Fruit fly (Drosophila melanogaster) whole organism, embryonic: Measurements from ENCODE around the gene CG15353.

ENCODE experiments used
- Atf-2 ChIP-seq: fragments of 200-800 bp; sonication (Bioruptor generic); optimal IDR thresholded peaks from 2 replicates; lab custom pipeline; 2016; ENCODE audit warnings: missing biosample characterization, missing genetic modification characterization
- Atf6 ChIP-seq: fragments of 200-800 bp; sonication (Bioruptor generic); IDR thresholded peaks from 2 replicates; pipeline ENCODE4 v1.3.6; 2022; ENCODE audit warnings: missing biosample characterization, missing genetic modification characterization
- BEAF-32 ChIP-seq: fragments of 200-800 bp; sonication (Bioruptor generic); optimal IDR thresholded peaks from 3 replicates; lab custom pipeline; 2017; ENCODE audit warnings: missing biosample characterization, missing genetic modification characterization, mild to moderate bottlenecking, moderate library complexity, missing genetic modification reagents
- CG10274 ChIP-seq: fragments of 200-800 bp; sonication (Bioruptor generic); optimal IDR thresholded peaks from 3 replicates; lab custom pipeline; 2017; ENCODE audit warnings: missing biosample characterization, mild to moderate bottlenecking, missing genetic modification characterization
- CG12299 ChIP-seq: fragments of 200-800 bp; sonication (Bioruptor generic); optimal IDR thresholded peaks from 2 replicates; lab custom pipeline; 2018; ENCODE audit warnings: missing biosample characterization, mild to moderate bottlenecking, missing genetic modification characterization
- CG13424 ChIP-seq: fragments of 200-800 bp; sonication (Bioruptor generic); optimal IDR thresholded peaks from 2 replicates; lab custom pipeline; 2019; ENCODE audit warnings: missing biosample characterization, mild to moderate bottlenecking, missing genetic modification characterization, moderate library complexity
- CG14710 ChIP-seq: fragments of 200-800 bp; sonication (Bioruptor generic); optimal IDR thresholded peaks from 3 replicates; lab custom pipeline; 2019; ENCODE audit warnings: missing biosample characterization, mild to moderate bottlenecking, missing genetic modification characterization, moderate library complexity
- CG1529 ChIP-seq: fragments of 200-800 bp; sonication (Bioruptor generic); optimal IDR thresholded peaks from 3 replicates; lab custom pipeline; 2018; ENCODE audit warnings: missing biosample characterization, missing genetic modification characterization
- CG1603 ChIP-seq: fragments of 200-800 bp; sonication (Bioruptor generic); optimal IDR thresholded peaks from 2 replicates; lab custom pipeline; 2019; ENCODE audit warnings: missing biosample characterization, mild to moderate bottlenecking, missing genetic modification characterization, moderate library complexity
- CG16813 ChIP-seq: fragments of 200-800 bp; sonication (Bioruptor generic); IDR thresholded peaks from 3 replicates; pipeline ENCODE4 v1.3.6; 2022; ENCODE audit warnings: missing biosample characterization, missing genetic modification characterization; ENCODE audit not compliant: partially characterized antibody
- CG1792 ChIP-seq: fragments of 200-800 bp; sonication (Bioruptor generic); optimal IDR thresholded peaks from 2 replicates; lab custom pipeline; 2016; ENCODE audit warnings: missing biosample characterization, missing genetic modification characterization
- CG2116 ChIP-seq: fragments of 200-800 bp; sonication (Bioruptor generic); optimal IDR thresholded peaks from 3 replicates; lab custom pipeline; 2018; ENCODE audit warnings: missing biosample characterization, mild to moderate bottlenecking, missing genetic modification characterization
- CG2129 ChIP-seq: fragments of 200-800 bp; sonication (Bioruptor generic); IDR thresholded peaks from 2 replicates; pipeline ENCODE4 v1.3.6; 2022; ENCODE audit warnings: missing biosample characterization, missing genetic modification characterization; ENCODE audit not compliant: partially characterized antibody
- CG2678 ChIP-seq: fragments of 200-800 bp; sonication (Bioruptor generic); optimal IDR thresholded peaks from 3 replicates; lab custom pipeline; 2019; ENCODE audit warnings: missing biosample characterization, mild to moderate bottlenecking, missing genetic modification characterization, moderate library complexity
- CG32532 ChIP-seq: fragments of 200-800 bp; sonication (Bioruptor generic); IDR thresholded peaks from 2 replicates; pipeline ENCODE4 v1.3.6; 2022; ENCODE audit warnings: missing biosample characterization, missing genetic modification characterization
- CG34224 ChIP-seq: fragments of 200-800 bp; sonication (Bioruptor generic); IDR thresholded peaks from 3 replicates; pipeline ENCODE4 v1.3.6; 2022; ENCODE audit warnings: missing biosample characterization, missing genetic modification characterization; ENCODE audit not compliant: partially characterized antibody
- CG4328 ChIP-seq: fragments of 200-800 bp; sonication (Bioruptor generic); optimal IDR thresholded peaks from 3 replicates; lab custom pipeline; 2017; ENCODE audit warnings: missing biosample characterization, missing genetic modification reagents, missing genetic modification characterization
- CG5180 ChIP-seq: fragments of 200-800 bp; sonication (Bioruptor generic); optimal IDR thresholded peaks from 3 replicates; lab custom pipeline; 2017; ENCODE audit warnings: missing biosample characterization, missing genetic modification characterization, mild to moderate bottlenecking, moderate library complexity, missing genetic modification reagents
- CG5953 ChIP-seq: fragments of 200-800 bp; sonication (Bioruptor generic); IDR thresholded peaks from 2 replicates; pipeline ENCODE4 v1.3.6; 2022; ENCODE audit warnings: missing biosample characterization, missing genetic modification characterization
- CG7987 ChIP-seq: fragments of 200-800 bp; sonication (Bioruptor generic); optimal IDR thresholded peaks from 2 replicates; lab custom pipeline; 2018; ENCODE audit warnings: missing biosample characterization, mild to moderate bottlenecking, missing genetic modification characterization, moderate library complexity
- CG8359 ChIP-seq: fragments of 200-800 bp; sonication (Bioruptor generic); optimal IDR thresholded peaks from 2 replicates; lab custom pipeline; 2017; ENCODE audit warnings: missing biosample characterization, mild to moderate bottlenecking, missing genetic modification characterization, borderline replicate concordance
- CG9797 ChIP-seq: fragments of 200-800 bp; sonication (Bioruptor generic); optimal IDR thresholded peaks from 3 replicates; lab custom pipeline; 2018; ENCODE audit warnings: missing biosample characterization, mild to moderate bottlenecking, missing genetic modification characterization
- Chrac-16 ChIP-seq: fragments of 200-800 bp; sonication (Bioruptor generic); optimal IDR thresholded peaks from 3 replicates; lab custom pipeline; 2016; ENCODE audit warnings: missing biosample characterization, missing genetic modification characterization
- D19A ChIP-seq: fragments of 200-800 bp; optimal IDR thresholded peaks from 3 replicates; lab custom pipeline; 2019; ENCODE audit warnings: missing biosample characterization, mild to moderate bottlenecking, missing genetic modification characterization, moderate library complexity
- Dip2 ChIP-seq: fragments of 200-800 bp; sonication (Bioruptor generic); IDR thresholded peaks from 2 replicates; pipeline ENCODE4 v1.3.6; 2022; ENCODE audit warnings: missing biosample characterization, missing genetic modification characterization
- Dref ChIP-seq: fragments of 200-800 bp; sonication (Bioruptor generic); IDR thresholded peaks from 2 replicates; pipeline ENCODE4 v1.3.6; 2022; ENCODE audit warnings: missing biosample characterization, missing genetic modification characterization
- E2f2 ChIP-seq: fragments of 200-800 bp; sonication (Bioruptor generic); IDR thresholded peaks from 2 replicates; pipeline ENCODE4 v1.3.6; 2022; ENCODE audit warnings: missing biosample characterization, missing genetic modification characterization
- Eip74EF ChIP-seq, 2 experiments: fragments of 200-800 bp in 1 of 2; fragments of >200 bp in 1 of 2; sonication (Bioruptor generic) in 1 of 2; optimal IDR thresholded peaks; 2 replicates each; lab custom pipeline; 2017 to 2019; ENCODE audit warnings: missing biosample characterization in 2 of 2, missing genetic modification characterization in 2 of 2, mild to moderate bottlenecking in 1 of 2, moderate library complexity in 1 of 2
- Ets97D ChIP-seq: fragments of 200-800 bp; sonication (Bioruptor generic); optimal IDR thresholded peaks from 3 replicates; lab custom pipeline; 2016; ENCODE audit warnings: missing biosample characterization, missing genetic modification characterization
- Jarid2 ChIP-seq: fragments of 200-800 bp; sonication (Bioruptor generic); optimal IDR thresholded peaks from 3 replicates; lab custom pipeline; 2017; ENCODE audit warnings: mild to moderate bottlenecking, missing biosample characterization, missing genetic modification reagents, missing genetic modification characterization
- MESR4 ChIP-seq: fragments of 200-800 bp; sonication (Bioruptor generic); optimal IDR thresholded peaks from 2 replicates; lab custom pipeline; 2018; ENCODE audit warnings: missing biosample characterization, mild to moderate bottlenecking, missing genetic modification characterization, moderate library complexity
- Myb ChIP-seq: fragments of 200-800 bp; sonication (Bioruptor generic); optimal IDR thresholded peaks from 2 replicates; lab custom pipeline; 2016; ENCODE audit warnings: missing biosample characterization, missing genetic modification characterization
- Sox102F ChIP-seq: fragments of 200-800 bp; sonication (Bioruptor generic); optimal IDR thresholded peaks from 2 replicates; lab custom pipeline; 2018; ENCODE audit warnings: missing biosample characterization, mild to moderate bottlenecking, missing genetic modification characterization, moderate library complexity
- TFAM ChIP-seq: fragments of 200-800 bp; sonication (Bioruptor generic); optimal IDR thresholded peaks from 2 replicates; lab custom pipeline; 2017; ENCODE audit warnings: missing biosample characterization, missing genetic modification characterization, inconsistent platforms
- ase ChIP-seq: fragments of 200-800 bp; sonication (Bioruptor generic); IDR thresholded peaks from 3 replicates; pipeline ENCODE4 v1.3.6; 2022; ENCODE audit warnings: missing biosample characterization, missing genetic modification characterization
- bbx ChIP-seq: fragments of 200-800 bp; sonication (Bioruptor generic); IDR thresholded peaks from 2 replicates; pipeline ENCODE4 v1.3.6; 2022; ENCODE audit warnings: missing biosample characterization, missing genetic modification characterization; ENCODE audit not compliant: partially characterized antibody
- br ChIP-seq: fragments of >200 bp; optimal IDR thresholded peaks from 2 replicates; lab custom pipeline; 2017
- bsh ChIP-seq, 2 experiments: fragments of 200-800 bp; sonication (Bioruptor generic); optimal IDR thresholded peaks; 2 replicates each; lab custom pipeline; 2017 to 2018; ENCODE audit warnings: mild to moderate bottlenecking in 2 of 2, missing biosample characterization in 2 of 2, missing genetic modification characterization in 2 of 2, moderate library complexity in 1 of 2
- crp ChIP-seq, 2 experiments: fragments of 200-800 bp; sonication (Bioruptor generic); optimal IDR thresholded peaks; 2 replicates in 1 of 2; 3 replicates in 1 of 2; lab custom pipeline; 2017; ENCODE audit warnings: missing biosample characterization in 2 of 2, missing genetic modification characterization in 2 of 2, mild to moderate bottlenecking in 1 of 2, moderate library complexity in 1 of 2
- dm ChIP-seq: fragments of 200-800 bp; sonication (Bioruptor generic); optimal IDR thresholded peaks from 3 replicates; lab custom pipeline; 2016; ENCODE audit warnings: missing biosample characterization, missing genetic modification characterization
- dpn ChIP-seq, 2 experiments: fragments of 200-800 bp; sonication (Bioruptor generic); optimal IDR thresholded peaks; 3 replicates each; lab custom pipeline; 2016; ENCODE audit warnings: missing biosample characterization in 2 of 2, missing genetic modification characterization in 2 of 2
- fd64A ChIP-seq: fragments of 200-800 bp; sonication (Bioruptor generic); optimal IDR thresholded peaks from 3 replicates; lab custom pipeline; 2018; ENCODE audit warnings: missing biosample characterization, mild to moderate bottlenecking, missing genetic modification characterization
- nau ChIP-seq: fragments of 200-800 bp; sonication (Bioruptor generic); optimal IDR thresholded peaks from 3 replicates; lab custom pipeline; 2017; ENCODE audit warnings: missing biosample characterization, mild to moderate bottlenecking, missing genetic modification characterization, missing genetic modification reagents
- pita ChIP-seq: fragments of 200-800 bp; sonication (Bioruptor generic); optimal IDR thresholded peaks from 2 replicates; lab custom pipeline; 2017; ENCODE audit warnings: missing biosample characterization, mild to moderate bottlenecking, missing genetic modification characterization
- stwl ChIP-seq: fragments of 200-800 bp; sonication (Bioruptor generic); optimal IDR thresholded peaks from 3 replicates; lab custom pipeline; 2018; ENCODE audit warnings: missing biosample characterization, mild to moderate bottlenecking, missing genetic modification characterization, moderate library complexity
- wdn ChIP-seq: fragments of 200-800 bp; sonication (Bioruptor generic); IDR thresholded peaks from 2 replicates; pipeline ENCODE4 v1.3.6; 2022; ENCODE audit warnings: missing biosample characterization, missing genetic modification characterization

Gene CG15353

dm6 chr2L:2007093-2007492 is at the start of gene CG15353:
CG15353 (minus strand) TSS chr2L:2007193.
- TF ChIP-seq Dref (GFP tag; lab: Robert Waterston, UW) (0 out of 2 replicates have a peak, but pooled peaks have one; percentile 22), CG12299 (no peak)

dm6 chr2L:2054289-2054688 is 47.3 kb upstream of the CG15353 start, which contains the start of gene Or22c:
Or22c (plus strand) TSS chr2L:2054589.
- TF ChIP-seq Atf-2 (GFP tag; lab: Kevin White, UChicago) (no peak), CG32532 (GFP tag; lab: Robert Waterston, UW) (no peak), bbx (GFP tag; lab: Robert Waterston, UW) (no peak), CG5953 (GFP tag; lab: Robert Waterston, UW) (no peak), Jarid2 (GFP tag; lab: Kevin White, UChicago) (no peak), Atf6 (GFP tag; lab: Robert Waterston, UW) (no peak), CG2678 (tag; lab: Kevin White, UChicago) (no peak), dpn (GFP tag; optimal IDR thresholded peaks at IDR 0.05; lab: Kevin White, UChicago) (no peak)
- TF ChIP-seq, all 482 proteins: peak for 0

dm6 chr2L:2045265-2045664 is 38.3 kb upstream of the CG15353 start, which contains the start of gene Kebab:
Kebab (plus strand) TSS chr2L:2045494.
- TF ChIP-seq CG14710 (peak; percentile 36), dm (no peak), CG2116 (peak; percentile 64), Chrac-16 (GFP tag; lab: Kevin White, UChicago) (no peak), wdn (GFP tag; lab: Robert Waterston, UW) (no peak), CG8359 (GFP tag; lab: Kevin White, UChicago) (no peak), Eip74EF (GFP tag; optimal IDR thresholded peaks at IDR 0.05; lab: Kevin White, UChicago) (no peak), BEAF-32 (GFP tag; lab: Kevin White, UChicago) (peak; percentile 30), bsh (GFP tag; optimal IDR thresholded peaks at IDR 0.05; lab: Kevin White, UChicago) (no peak), E2f2 (peak; percentile 25; the same call in 1 of the 2 replicates), stwl (tag; lab: Kevin White, UChicago) (peak; percentile 82), CG7987 (GFP tag; lab: Kevin White, UChicago) (no peak), D19A (no peak), CG2129 (GFP tag; lab: Robert Waterston, UW) (no peak), br (lab: Kevin White, UChicago) (no peak), TFAM (GFP tag; lab: Kevin White, UChicago) (no peak), Dref (GFP tag; lab: Robert Waterston, UW) (peak; percentile 37), ase (GFP tag; lab: Robert Waterston, UW) (no peak), CG5180 (GFP tag; lab: Kevin White, UChicago) (no peak), pita (GFP tag; lab: Kevin White, UChicago) (no peak), nau (GFP tag; lab: Kevin White, UChicago) (no peak), Ets97D (GFP tag; lab: Kevin White, UChicago) (peak; percentile 4), Dip2 (GFP tag; lab: Robert Waterston, UW) (no peak), CG13424 (tag; lab: Kevin White, UChicago) (no peak), CG16813 (GFP tag; lab: Robert Waterston, UW) (no peak), CG4328 (no peak), Myb (peak; percentile 67), CG1529 (GFP tag; lab: Kevin White, UChicago) (no peak), CG34224 (GFP tag; lab: Robert Waterston, UW) (no peak), crp (GFP tag; optimal IDR thresholded peaks at IDR 0.05; lab: Kevin White, UChicago) (peak in 1 of 2 experiments; percentile 77), CG1792 (GFP tag; lab: Kevin White, UChicago) (no peak), CG9797 (GFP tag; lab: Kevin White, UChicago) (no peak), MESR4 (GFP tag; lab: Kevin White, UChicago) (no peak), fd64A (GFP tag; lab: Kevin White, UChicago) (no peak), Sox102F (no peak), CG10274 (GFP tag; lab: Kevin White, UChicago) (no peak), CG1603 (no peak)
